Comparison of ENCODE assay signal across 3 fruit fly cellular contexts in the genomic region with DNA sequence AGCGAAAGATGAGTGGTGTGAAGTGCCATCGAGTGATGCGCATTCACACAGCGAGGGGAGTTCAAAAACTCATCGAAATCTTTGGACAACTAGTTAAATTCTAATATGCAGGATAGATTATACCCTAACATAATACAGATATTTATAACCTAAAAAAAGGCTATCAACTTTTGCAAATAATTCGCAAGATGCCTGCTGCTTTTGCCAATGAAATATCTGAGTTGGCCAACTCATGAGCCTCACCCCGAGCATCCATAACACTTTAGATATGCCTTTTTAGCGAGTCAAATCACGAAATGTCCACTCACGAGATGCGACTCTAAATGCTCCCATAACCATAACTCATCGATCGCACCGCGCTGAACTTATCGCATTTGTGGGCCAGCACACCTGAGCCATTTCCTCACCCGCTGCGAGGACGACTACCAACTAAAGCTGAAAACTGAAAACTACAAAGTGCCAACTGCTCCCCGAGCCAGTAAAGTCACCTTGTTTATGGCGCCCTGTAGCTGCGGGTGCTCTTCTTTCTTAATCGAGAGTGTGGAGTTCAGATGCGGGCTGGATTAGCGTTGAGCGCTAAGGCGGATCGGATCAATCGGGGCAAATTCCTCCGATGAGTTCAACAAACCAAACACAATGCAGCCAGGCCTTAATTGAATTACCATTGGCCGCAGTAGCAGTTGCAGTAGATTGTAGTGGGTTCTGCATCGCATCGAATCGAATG.
TF ChIP-seq lines count a peak whose summit lies in the region.

No protein-coding gene starts in this region.

- TF ChIP-seq CTCF in whole organism, embryonic (GFP tag; optimal IDR thresholded peaks at IDR 0.05; lab: Kevin White, UChicago), result no peak

TF ChIP-seq in whole organism, embryonic, 481 proteins besides CTCF, POLR2A, EP300 and RAD21:
- peak; percentile 9 for TF ChIP-seq chn (GFP tag; optimal IDR thresholded peaks at IDR 0.05; lab: Kevin White, UChicago)
- TF ChIP-seq prd (optimal IDR thresholded peaks at IDR 0.05; lab: Kevin White, UChicago), result no peak
- TF ChIP-seq prd (GFP tag; IDR thresholded peaks at IDR 0.05; lab: Robert Waterston, UW), result 0 out of 3 replicates have a peak, but pooled peaks have one; percentile 26
- TF ChIP-seq CG18476 (GFP tag; optimal IDR thresholded peaks at IDR 0.05; lab: Kevin White, UChicago), result peak; percentile 73
- peak; percentile 94 for TF ChIP-seq gcm (GFP tag; optimal IDR thresholded peaks at IDR 0.05; lab: Kevin White, UChicago)
- TF ChIP-seq CG3281 (GFP tag; optimal IDR thresholded peaks at IDR 0.05; lab: Kevin White, UChicago), result no peak
- peak; percentile 63 for TF ChIP-seq sens (GFP tag; lab: Kevin White, UChicago)
- peak; percentile 87 for TF ChIP-seq hkb (optimal IDR thresholded peaks at IDR 0.05; lab: Kevin White, UChicago)
- TF ChIP-seq hkb (GFP tag; IDR thresholded peaks at IDR 0.05; lab: Robert Waterston, UW), result no peak
- TF ChIP-seq fru (optimal IDR thresholded peaks at IDR 0.05; lab: Kevin White, UChicago), result no peak
- TF ChIP-seq CG17328 (GFP tag; IDR thresholded peaks at IDR 0.05; lab: Robert Waterston, UW), result no peak
- peak; percentile 5 for TF ChIP-seq Oli (tag; optimal IDR thresholded peaks at IDR 0.05; lab: Kevin White, UChicago)

TF ChIP-seq in whole organism, prepupa, 60 proteins besides CTCF, POLR2A, EP300 and RAD21:
- TF ChIP-seq CG15336 (GFP tag; IDR thresholded peaks at IDR 0.05; lab: Robert Waterston, UW) (no peak), esn (GFP tag; optimal IDR thresholded peaks at IDR 0.05; lab: Kevin White, UChicago) (no peak), CG6854 (GFP tag; optimal IDR thresholded peaks at IDR 0.05; lab: Kevin White, UChicago) (no peak), CG7368 (GFP tag; optimal IDR thresholded peaks at IDR 0.05; lab: Kevin White, UChicago) (no peak), CG32006 (GFP tag; optimal IDR thresholded peaks at IDR 0.05; lab: Kevin White, UChicago) (peak; percentile 45), Lpt (GFP tag; optimal IDR thresholded peaks at IDR 0.05; lab: Kevin White, UChicago) (no peak), Eip78C (GFP tag; lab: Kevin White, UChicago) (peak; percentile 29), Sox14 (GFP tag; optimal IDR thresholded peaks at IDR 0.05; lab: Kevin White, UChicago) (peak; percentile 12), pdm3 (GFP tag; optimal IDR thresholded peaks at IDR 0.05; lab: Kevin White, UChicago) (no peak), topi (GFP tag; optimal IDR thresholded peaks at IDR 0.05; lab: Kevin White, UChicago) (no peak), salr (GFP tag; optimal IDR thresholded peaks at IDR 0.05; lab: Kevin White, UChicago) (peak in 1 of 2 experiments; percentile 24), Blimp-1 (GFP tag; optimal IDR thresholded peaks at IDR 0.05; lab: Kevin White, UChicago) (no peak), fd59A (GFP tag; optimal IDR thresholded peaks at IDR 0.05; lab: Kevin White, UChicago) (no peak), Gug (GFP tag; IDR thresholded peaks at IDR 0.05; lab: Robert Waterston, UW) (no peak), svp (GFP tag; lab: Kevin White, UChicago) (peak; percentile 49)

TF ChIP-seq in whole organism, pupa, 21 proteins besides CTCF, POLR2A, EP300 and RAD21:
- TF ChIP-seq EcR (GFP tag; optimal IDR thresholded peaks at IDR 0.05; lab: Kevin White, UChicago) (peak; percentile 16), D1 (tag; optimal IDR thresholded peaks at IDR 0.05; lab: Kevin White, UChicago) (no peak)
